Worm (Caenorhabditis elegans) whole organism, early embryonic: ENCODE measurements around the gene Y54F10AR.2.

Experiments
- ama-1 ChIP-seq: fragments of 150-350 bp; optimal IDR thresholded peaks from 2 replicates; lab custom pipeline; 2014
- ceh-36 ChIP-seq: sonication (generic microtip); optimal IDR thresholded peaks from 2 replicates; lab custom pipeline; 2016; ENCODE audit warnings: missing genetic modification characterization, inconsistent platforms, missing compliant biosample characterization
- ets-7 ChIP-seq: sonication (generic microtip); optimal IDR thresholded peaks from 2 replicates; lab custom pipeline; 2016; ENCODE audit warnings: missing genotype, missing genetic modification characterization, missing compliant biosample characterization
- flt-1 ChIP-seq: fragments of 200-800 bp; sonication (Bioruptor generic); IDR thresholded peaks from 2 replicates; pipeline ENCODE4 v1.3.6; 2022; ENCODE audit warnings: missing genetic modification characterization, missing compliant biosample characterization
- hnd-1 ChIP-seq: sonication (generic microtip); optimal IDR thresholded peaks from 2 replicates; lab custom pipeline; 2016; ENCODE audit warnings: missing genetic modification characterization, missing compliant biosample characterization
- pes-1 ChIP-seq: fragments of 200-800 bp; sonication (Bioruptor generic); IDR thresholded peaks from 2 replicates; pipeline ENCODE4 v1.3.6; 2022; ENCODE audit warnings: missing genetic modification reagents, missing genetic modification characterization, missing compliant biosample characterization
- sea-1 ChIP-seq: fragments of 200-800 bp; sonication (Bioruptor generic); conservative IDR thresholded peaks from 2 replicates; pipeline ENCODE4 v1.3.6; 2022; ENCODE audit warnings: missing genetic modification characterization, missing compliant biosample characterization

ce11 chrIII:2546298-2546697, 25.0 kb downstream of the Y54F10AR.2 start:
- TF ChIP-seq hnd-1 (tag; lab: Kevin White, UChicago) (no peak), flt-1 (GFP tag; lab: Robert Waterston, UW) (no peak), ama-1 (lab: Kevin White, UChicago) (no peak), pes-1 (GFP tag; lab: Robert Waterston, UW) (no peak), ceh-36 (no peak), ets-7 (tag; lab: Kevin White, UChicago) (no peak), sea-1 (GFP tag; lab: Robert Waterston, UW) (no peak)
